Worm (Caenorhabditis elegans) whole organism, midembryonic: ENCODE measurements around the gene srw-44.

ENCODE experiments used
- T22C8.4 ChIP-seq: fragments of 200-800 bp; sonication (Bioruptor generic); IDR thresholded peaks from 2 replicates; pipeline ENCODE4 v1.3.6; 2022; ENCODE audit warnings: missing genetic modification characterization, missing compliant biosample characterization
- cog-1 ChIP-seq: sonication (generic microtip); optimal IDR thresholded peaks from 2 replicates; lab custom pipeline; 2016; ENCODE audit warnings: missing genetic modification characterization, missing compliant biosample characterization
- flt-1 ChIP-seq: fragments of 200-800 bp; sonication (Bioruptor generic); IDR thresholded peaks from 2 replicates; pipeline ENCODE4 v1.3.6; 2022; ENCODE audit warnings: missing genetic modification characterization, missing compliant biosample characterization
- klf-2 ChIP-seq: fragments of 200-800 bp; sonication (Bioruptor generic); conservative IDR thresholded peaks from 2 replicates; pipeline ENCODE4 v1.3.6; 2022; ENCODE audit warnings: missing genetic modification reagents, missing genetic modification characterization, missing compliant biosample characterization
- med-1 ChIP-seq: sonication (generic microtip); optimal IDR thresholded peaks from 2 replicates; lab custom pipeline; 2017; ENCODE audit warnings: missing genetic modification characterization, mild to moderate bottlenecking, missing compliant biosample characterization, antibody characterized with exemption, missing genetic modification reagents; ENCODE audit not compliant: insufficient read depth
- ref-1 ChIP-seq: fragments of 200-800 bp; sonication (Bioruptor generic); conservative IDR thresholded peaks from 2 replicates; pipeline ENCODE4 v1.3.6; 2022; ENCODE audit warnings: missing genetic modification reagents, missing genetic modification characterization, missing compliant biosample characterization
- tab-1 ChIP-seq: fragments of 200-800 bp; sonication (Bioruptor generic); IDR thresholded peaks from 2 replicates; pipeline ENCODE4 v1.3.6; 2022; ENCODE audit warnings: missing genetic modification characterization, missing compliant biosample characterization
- ztf-23 ChIP-seq: fragments of 200-800 bp; sonication (Bioruptor generic); IDR thresholded peaks from 2 replicates; pipeline ENCODE4 v1.3.6; 2022; ENCODE audit warnings: missing genetic modification reagents, missing genetic modification characterization, missing compliant biosample characterization
- ztf-29 ChIP-seq: fragments of 200-800 bp; sonication (Bioruptor generic); IDR thresholded peaks from 2 replicates; pipeline ENCODE4 v1.3.6; 2022; ENCODE audit warnings: missing genetic modification reagents, missing genetic modification characterization, missing compliant biosample characterization

srw-44 gene

ce11 chrV:16679981-16680380 lies at the start of gene srw-44:
TSS of gene srw-44 (plus strand) at chrV:16680281.
- TF ChIP-seq tab-1 (GFP tag; lab: Robert Waterston, UW) = no peak
- TF ChIP-seq flt-1 (GFP tag; lab: Robert Waterston, UW) = no peak
- no peak for TF ChIP-seq ztf-29
- TF ChIP-seq klf-2 (GFP tag; lab: Robert Waterston, UW) = no peak
- no peak for TF ChIP-seq ztf-23 (GFP tag; lab: Robert Waterston, UW)
- no peak for TF ChIP-seq ref-1

- no peak for TF ChIP-seq ztf-29
- no peak for TF ChIP-seq ztf-23 (GFP tag; lab: Robert Waterston, UW)
- TF ChIP-seq tab-1 (GFP tag; lab: Robert Waterston, UW) = no peak
- no peak for TF ChIP-seq ref-1
- no peak for TF ChIP-seq klf-2 (GFP tag; lab: Robert Waterston, UW)
- TF ChIP-seq T22C8.4 (GFP tag; lab: Robert Waterston, UW) = no peak
- no peak for TF ChIP-seq flt-1 (GFP tag; lab: Robert Waterston, UW)
- TF ChIP-seq med-1 (GFP tag; lab: Kevin White, UChicago) = no peak
- TF ChIP-seq cog-1 (tag; lab: Kevin White, UChicago) = no peak
These were observed 44.2 kb upstream of the srw-44 start, which contains the start of gene mltn-11 for ce11 chrV:16635911-16636310. TSS of gene mltn-11 (plus strand) at chrV:16636186.

- TF ChIP-seq klf-2 (GFP tag; lab: Robert Waterston, UW) (no peak), cog-1 (tag; lab: Kevin White, UChicago) (no peak), flt-1 (GFP tag; lab: Robert Waterston, UW) (no peak), ztf-23 (GFP tag; lab: Robert Waterston, UW) (no peak), tab-1 (GFP tag; lab: Robert Waterston, UW) (no peak), med-1 (GFP tag; lab: Kevin White, UChicago) (no peak), T22C8.4 (GFP tag; lab: Robert Waterston, UW) (no peak), ztf-29 (no peak), ref-1 (no peak)
These were observed 41.9 kb upstream of the srw-44 start, which contains the start of gene srw-76 for ce11 chrV:16638204-16638603. TSS of gene srw-76 (minus strand) at chrV:16638304.

ce11 chrV:16640366-16640765 lies 39.7 kb upstream of the srw-44 start:
- TF ChIP-seq ztf-29 (no peak), flt-1 (GFP tag; lab: Robert Waterston, UW) (no peak), klf-2 (GFP tag; lab: Robert Waterston, UW) (no peak), tab-1 (GFP tag; lab: Robert Waterston, UW) (no peak), T22C8.4 (GFP tag; lab: Robert Waterston, UW) (no peak), cog-1 (tag; lab: Kevin White, UChicago) (no peak), med-1 (GFP tag; lab: Kevin White, UChicago) (no peak)

ce11 chrV:16643558-16643957 lies 36.5 kb upstream of the srw-44 start, which contains the start of gene srw-77:
TSS of gene srw-77 (minus strand) at chrV:16643658.
- no peak for TF ChIP-seq ztf-23 (GFP tag; lab: Robert Waterston, UW)

- TF ChIP-seq ztf-29 = no peak
- no peak for TF ChIP-seq med-1 (GFP tag; lab: Kevin White, UChicago)
- TF ChIP-seq ref-1 = no peak
- no peak for TF ChIP-seq tab-1 (GFP tag; lab: Robert Waterston, UW)
- no peak for TF ChIP-seq cog-1 (tag; lab: Kevin White, UChicago)
- TF ChIP-seq flt-1 (GFP tag; lab: Robert Waterston, UW) = no peak
- no peak for TF ChIP-seq klf-2 (GFP tag; lab: Robert Waterston, UW)
- no peak for TF ChIP-seq T22C8.4 (GFP tag; lab: Robert Waterston, UW)
- no peak for TF ChIP-seq ztf-23 (GFP tag; lab: Robert Waterston, UW)
These were observed 34.7 kb upstream of the srw-44 start, which contains the start of gene W06G6.17 for ce11 chrV:16645201-16645940. TSS of gene W06G6.17 (minus strand) at chrV:16645251.

ce11 chrV:16646372-16646771 lies 33.7 kb upstream of the srw-44 start, which contains the start of gene W06G6.9:
TSS of gene W06G6.9 (minus strand) at chrV:16646472.
- TF ChIP-seq T22C8.4 (GFP tag; lab: Robert Waterston, UW) (no peak), ztf-29 (no peak), flt-1 (GFP tag; lab: Robert Waterston, UW) (no peak), cog-1 (tag; lab: Kevin White, UChicago) (no peak), tab-1 (GFP tag; lab: Robert Waterston, UW) (no peak), ref-1 (no peak), ztf-23 (GFP tag; lab: Robert Waterston, UW) (no peak), med-1 (GFP tag; lab: Kevin White, UChicago) (no peak)

- TF ChIP-seq ztf-23 (GFP tag; lab: Robert Waterston, UW) (no peak), tab-1 (GFP tag; lab: Robert Waterston, UW) (no peak), klf-2 (GFP tag; lab: Robert Waterston, UW) (no peak), med-1 (GFP tag; lab: Kevin White, UChicago) (no peak), T22C8.4 (GFP tag; lab: Robert Waterston, UW) (no peak)
These were observed 33.0 kb upstream of the srw-44 start, which contains the start of gene W06G6.10 for ce11 chrV:16647093-16647492. TSS of gene W06G6.10 (minus strand) at chrV:16647193.

- TF ChIP-seq flt-1 (GFP tag; lab: Robert Waterston, UW) (no peak), T22C8.4 (GFP tag; lab: Robert Waterston, UW) (no peak), ref-1 (no peak)
These were observed 31.6 kb upstream of the srw-44 start, which contains the start of gene W06G6.20 for ce11 chrV:16648317-16649018. TSS of gene W06G6.20 (minus strand) at chrV:16648367.
